Worm (Caenorhabditis elegans) whole organism, L2 larva: ENCODE measurements around the gene ZK228.1.

Experiments used
- R02D3.7 ChIP-seq: fragments of 150-350 bp; optimal IDR thresholded peaks from 2 replicates; lab custom pipeline; 2014; ENCODE audit warnings: missing biosample characterization, missing genetic modification characterization
- ceh-82 ChIP-seq: fragments of 150-350 bp; optimal IDR thresholded peaks from 2 replicates; lab custom pipeline; 2014; ENCODE audit warnings: missing biosample characterization, missing genetic modification characterization
- fos-1 ChIP-seq: fragments of 150-350 bp; optimal IDR thresholded peaks from 2 replicates; lab custom pipeline; 2014; ENCODE audit warnings: missing biosample characterization, missing genetic modification characterization
- lin-39 ChIP-seq: fragments of 150-350 bp; optimal IDR thresholded peaks from 2 replicates; lab custom pipeline; 2014; ENCODE audit warnings: missing biosample characterization, missing genetic modification reagents, missing genetic modification characterization
- mdl-1 ChIP-seq, 2 experiments: fragments of 150-350 bp in 1 of 2; sonication (generic microtip) in 1 of 2; optimal IDR thresholded peaks; 2 replicates each; lab custom pipeline; 2017; ENCODE audit warnings: missing biosample characterization in 2 of 2, missing genetic modification characterization in 2 of 2
- nhr-11 ChIP-seq: fragments of 150-350 bp; optimal IDR thresholded peaks from 2 replicates; lab custom pipeline; 2014; ENCODE audit warnings: missing biosample characterization, missing genetic modification characterization
- ztf-1 ChIP-seq: fragments of 200-800 bp; sonication (Bioruptor generic); conservative IDR thresholded peaks from 2 replicates; pipeline ENCODE4 v1.3.6; 2022; ENCODE audit warnings: missing genetic modification characterization, missing compliant biosample characterization

ce11 chrV:18473415-18473814, 29.2 kb downstream of the ZK228.1 start, which contains the start of gene srh-182:
- TF ChIP-seq ceh-82 (no peak), ztf-1 (GFP tag; lab: Robert Waterston, UW) (no peak), mdl-1 (tag; optimal IDR thresholded peaks at IDR 0.05; lab: Kevin White, UChicago) (no peak), fos-1 (tag; lab: Kevin White, UChicago) (no peak), R02D3.7 (no peak), nhr-11 (tag; lab: Kevin White, UChicago) (no peak), lin-39 (tag; lab: Kevin White, UChicago) (no peak)
